Fruit fly (Drosophila melanogaster) whole organism, embryonic: ENCODE data around the gene CG15330.
A peak's percentile ranks its signal among the peaks of the same experiment; 100 is the strongest.

ENCODE experiments used
- ATbp ChIP-seq: fragments of 200-800 bp; sonication (Bioruptor generic); optimal IDR thresholded peaks from 2 replicates; lab custom pipeline; 2017; ENCODE audit warnings: missing biosample characterization, mild to moderate bottlenecking, missing genetic modification characterization, missing genetic modification reagents
- Aef1 ChIP-seq: fragments of 200-800 bp; sonication (Bioruptor generic); IDR thresholded peaks from 3 replicates; pipeline ENCODE4 v1.3.6; 2022; ENCODE audit warnings: missing biosample characterization, missing genetic modification characterization
- Antp ChIP-seq: fragments of 200-800 bp; sonication (Bioruptor generic); optimal IDR thresholded peaks from 3 replicates; lab custom pipeline; 2016; ENCODE audit warnings: missing biosample characterization, missing genetic modification characterization
- Bteb2 ChIP-seq: fragments of 200-800 bp; sonication (Bioruptor generic); optimal IDR thresholded peaks from 2 replicates; lab custom pipeline; 2016; ENCODE audit warnings: missing biosample characterization, missing genetic modification characterization
- CG11247 ChIP-seq: fragments of 200-800 bp; sonication (Bioruptor generic); IDR thresholded peaks from 2 replicates; pipeline ENCODE4 v1.3.6; 2022; ENCODE audit warnings: missing biosample characterization, missing genetic modification characterization
- CG12071 ChIP-seq: fragments of 200-800 bp; sonication (Bioruptor generic); optimal IDR thresholded peaks from 3 replicates; lab custom pipeline; 2018; ENCODE audit warnings: missing biosample characterization, mild to moderate bottlenecking, missing genetic modification characterization
- CG12299 ChIP-seq: fragments of 200-800 bp; sonication (Bioruptor generic); optimal IDR thresholded peaks from 2 replicates; lab custom pipeline; 2018; ENCODE audit warnings: missing biosample characterization, mild to moderate bottlenecking, missing genetic modification characterization
- CG13287 ChIP-seq: fragments of 200-800 bp; sonication (Bioruptor generic); IDR thresholded peaks from 2 replicates; pipeline ENCODE4 v1.3.6; 2022; ENCODE audit warnings: missing biosample characterization, missing genetic modification characterization; ENCODE audit not compliant: partially characterized antibody
- CG17612 ChIP-seq: fragments of 200-800 bp; sonication (Bioruptor generic); IDR thresholded peaks from 2 replicates; pipeline ENCODE4 v1.3.6; 2022; ENCODE audit warnings: missing biosample characterization, missing genetic modification characterization
- CG30020 ChIP-seq: fragments of 200-800 bp; optimal IDR thresholded peaks from 2 replicates; lab custom pipeline; 2019; ENCODE audit warnings: missing biosample characterization, mild to moderate bottlenecking, missing genetic modification characterization, moderate library complexity
- CG31441 ChIP-seq: fragments of 200-800 bp; sonication (Bioruptor generic); IDR thresholded peaks from 2 replicates; pipeline ENCODE4 v1.3.6; 2022; ENCODE audit warnings: missing biosample characterization, missing genetic modification characterization
- CG3281 ChIP-seq: fragments of 200-800 bp; sonication (Bioruptor generic); optimal IDR thresholded peaks from 3 replicates; lab custom pipeline; 2017; ENCODE audit warnings: missing biosample characterization, mild to moderate bottlenecking, missing genetic modification characterization
- CG34224 ChIP-seq: fragments of 200-800 bp; sonication (Bioruptor generic); IDR thresholded peaks from 3 replicates; pipeline ENCODE4 v1.3.6; 2022; ENCODE audit warnings: missing biosample characterization, missing genetic modification characterization; ENCODE audit not compliant: partially characterized antibody
- CG4360 ChIP-seq: fragments of 200-800 bp; sonication (Bioruptor generic); IDR thresholded peaks from 2 replicates; pipeline ENCODE4 v1.3.6; 2022; ENCODE audit warnings: missing biosample characterization, missing genetic modification characterization
- CG43689 ChIP-seq: fragments of 200-800 bp; sonication (Bioruptor generic); IDR thresholded peaks from 2 replicates; pipeline ENCODE4 v1.3.6; 2022; ENCODE audit warnings: missing biosample characterization, missing genetic modification characterization
- CG6683 ChIP-seq: fragments of 200-800 bp; sonication (Bioruptor generic); optimal IDR thresholded peaks from 2 replicates; lab custom pipeline; 2017; ENCODE audit warnings: missing biosample characterization, mild to moderate bottlenecking, missing genetic modification characterization, missing genetic modification reagents
- CG8089 ChIP-seq: fragments of 200-800 bp; sonication (Bioruptor generic); optimal IDR thresholded peaks from 3 replicates; lab custom pipeline; 2016; ENCODE audit warnings: missing biosample characterization, missing genetic modification characterization
- CG8281 ChIP-seq: fragments of 200-800 bp; sonication (Bioruptor generic); optimal IDR thresholded peaks from 2 replicates; lab custom pipeline; 2018; ENCODE audit warnings: missing biosample characterization, mild to moderate bottlenecking, missing genetic modification characterization, moderate library complexity
- CG8359 ChIP-seq: fragments of 200-800 bp; sonication (Bioruptor generic); optimal IDR thresholded peaks from 2 replicates; lab custom pipeline; 2017; ENCODE audit warnings: missing biosample characterization, mild to moderate bottlenecking, missing genetic modification characterization, borderline replicate concordance
- CG8765 ChIP-seq: fragments of 200-800 bp; sonication (Bioruptor generic); IDR thresholded peaks from 2 replicates; pipeline ENCODE4 v1.3.6; 2022; ENCODE audit warnings: missing biosample characterization, missing genetic modification characterization
- CG9609 ChIP-seq: fragments of 200-800 bp; sonication (Bioruptor generic); optimal IDR thresholded peaks from 3 replicates; lab custom pipeline; 2016; ENCODE audit warnings: missing biosample characterization, missing genetic modification characterization
- CG9876 ChIP-seq: fragments of 200-800 bp; sonication (Bioruptor generic); optimal IDR thresholded peaks from 2 replicates; lab custom pipeline; 2016; ENCODE audit warnings: missing biosample characterization, missing genetic modification characterization
- D19B ChIP-seq: fragments of 200-800 bp; sonication (Bioruptor generic); optimal IDR thresholded peaks from 2 replicates; lab custom pipeline; 2017; ENCODE audit warnings: missing biosample characterization, mild to moderate bottlenecking, missing genetic modification characterization
- Dad ChIP-seq: fragments of 200-800 bp; sonication (Bioruptor generic); optimal IDR thresholded peaks from 3 replicates; lab custom pipeline; 2016; ENCODE audit warnings: missing biosample characterization, missing genetic modification characterization
- Dp ChIP-seq: fragments of 200-800 bp; sonication (Bioruptor generic); optimal IDR thresholded peaks from 2 replicates; lab custom pipeline; 2018; ENCODE audit warnings: missing biosample characterization, mild to moderate bottlenecking, missing genetic modification characterization, moderate library complexity
- HLH4C ChIP-seq: fragments of 200-800 bp; sonication (Bioruptor generic); IDR thresholded peaks from 3 replicates; pipeline ENCODE4 v1.3.6; 2022; ENCODE audit warnings: missing biosample characterization, missing genetic modification characterization; ENCODE audit not compliant: partially characterized antibody
- Hmx ChIP-seq: fragments of 200-800 bp; sonication (Bioruptor generic); optimal IDR thresholded peaks from 2 replicates; lab custom pipeline; 2016; ENCODE audit warnings: missing biosample characterization, missing genetic modification characterization
- Jarid2 ChIP-seq: fragments of 200-800 bp; sonication (Bioruptor generic); optimal IDR thresholded peaks from 3 replicates; lab custom pipeline; 2017; ENCODE audit warnings: mild to moderate bottlenecking, missing biosample characterization, missing genetic modification reagents, missing genetic modification characterization
- Med ChIP-seq: fragments of 200-800 bp; sonication (Bioruptor generic); peaks from one replicate; lab custom pipeline; 2016; ENCODE audit warnings: missing biosample characterization, missing genetic modification characterization, mild to moderate bottlenecking, inconsistent platforms, moderate library complexity
- Nf-YA ChIP-seq: fragments of 200-800 bp; sonication (Bioruptor generic); IDR thresholded peaks from 2 replicates; pipeline ENCODE4 v1.3.6; 2022; ENCODE audit warnings: missing biosample characterization, missing genetic modification characterization
- Sry-δ ChIP-seq: fragments of 200-800 bp; sonication (Bioruptor generic); optimal IDR thresholded peaks from 2 replicates; lab custom pipeline; 2016; ENCODE audit warnings: missing biosample characterization, missing genetic modification characterization
- Ssrp ChIP-seq: fragments of 200-800 bp; sonication (Bioruptor generic); optimal IDR thresholded peaks from 2 replicates; lab custom pipeline; 2018; ENCODE audit warnings: missing biosample characterization, mild to moderate bottlenecking, missing genetic modification characterization, moderate library complexity
- Xrp1 ChIP-seq: fragments of 200-800 bp; sonication (Bioruptor generic); IDR thresholded peaks from 2 replicates; pipeline ENCODE4 v1.3.6; 2022; ENCODE audit warnings: missing biosample characterization, missing genetic modification characterization
- amos ChIP-seq: fragments of 200-800 bp; sonication (Bioruptor generic); IDR thresholded peaks from 2 replicates; pipeline ENCODE4 v1.3.6; 2022; ENCODE audit warnings: missing biosample characterization, missing genetic modification characterization; ENCODE audit not compliant: partially characterized antibody
- cg ChIP-seq: fragments of 200-800 bp; sonication (Bioruptor generic); optimal IDR thresholded peaks from 3 replicates; lab custom pipeline; 2019; ENCODE audit warnings: missing biosample characterization, mild to moderate bottlenecking, missing genetic modification characterization, moderate library complexity
- danr ChIP-seq: fragments of 200-800 bp; sonication (Bioruptor generic); IDR thresholded peaks from 2 replicates; pipeline ENCODE4 v1.3.6; 2022; ENCODE audit warnings: missing biosample characterization, missing genetic modification characterization
- ems ChIP-seq: fragments of 200-800 bp; sonication (Bioruptor generic); optimal IDR thresholded peaks from 3 replicates; lab custom pipeline; 2016; ENCODE audit warnings: missing biosample characterization, missing genetic modification characterization
- esg ChIP-seq: fragments of 200-800 bp; sonication (Bioruptor generic); conservative IDR thresholded peaks from 2 replicates; pipeline ENCODE4 v1.3.6; 2022; ENCODE audit warnings: missing biosample characterization, missing genetic modification characterization
- fd64A ChIP-seq: fragments of 200-800 bp; sonication (Bioruptor generic); optimal IDR thresholded peaks from 3 replicates; lab custom pipeline; 2018; ENCODE audit warnings: missing biosample characterization, mild to moderate bottlenecking, missing genetic modification characterization
- klu ChIP-seq: fragments of 200-800 bp; sonication (Bioruptor generic); IDR thresholded peaks from 2 replicates; pipeline ENCODE4 v1.3.6; 2022; ENCODE audit warnings: missing biosample characterization, missing genetic modification characterization
- luna ChIP-seq: fragments of 200-800 bp; sonication (Bioruptor generic); optimal IDR thresholded peaks from 2 replicates; lab custom pipeline; 2016; ENCODE audit warnings: missing biosample characterization, missing genetic modification characterization
- pum ChIP-seq: fragments of 200-800 bp; sonication (Bioruptor generic); optimal IDR thresholded peaks from 2 replicates; lab custom pipeline; 2016; ENCODE audit warnings: missing biosample characterization, missing genetic modification characterization
- rib ChIP-seq: fragments of 200-800 bp; sonication (Bioruptor generic); IDR thresholded peaks from 2 replicates; pipeline ENCODE4 v1.3.6; 2022; ENCODE audit warnings: missing biosample characterization, missing genetic modification characterization
- scrt ChIP-seq: fragments of 200-800 bp; sonication (Bioruptor generic); optimal IDR thresholded peaks from 2 replicates; lab custom pipeline; 2018; ENCODE audit warnings: missing biosample characterization, mild to moderate bottlenecking, missing genetic modification characterization, moderate library complexity
- sd ChIP-seq: fragments of 200-800 bp; sonication (Bioruptor generic); optimal IDR thresholded peaks from 3 replicates; lab custom pipeline; 2018; ENCODE audit warnings: missing biosample characterization, mild to moderate bottlenecking, missing genetic modification characterization, moderate library complexity
- sisA ChIP-seq: fragments of 200-800 bp; sonication (Bioruptor generic); IDR thresholded peaks from 2 replicates; pipeline ENCODE4 v1.3.6; 2022; ENCODE audit warnings: missing biosample characterization, missing genetic modification characterization
- slou ChIP-seq: fragments of 200-800 bp; sonication (Bioruptor generic); optimal IDR thresholded peaks from 3 replicates; lab custom pipeline; 2016; ENCODE audit warnings: missing biosample characterization, missing genetic modification characterization
- slp2 ChIP-seq: fragments of 200-800 bp; sonication (Bioruptor generic); optimal IDR thresholded peaks from 2 replicates; lab custom pipeline; 2016; ENCODE audit warnings: missing biosample characterization, missing genetic modification characterization
- sqz ChIP-seq: fragments of 200-800 bp; sonication (Bioruptor generic); optimal IDR thresholded peaks from 3 replicates; lab custom pipeline; 2018; ENCODE audit warnings: missing biosample characterization, mild to moderate bottlenecking, missing genetic modification characterization
- trh ChIP-seq: fragments of 200-800 bp; sonication (Bioruptor generic); optimal IDR thresholded peaks from 2 replicates; lab custom pipeline; 2016; ENCODE audit warnings: missing biosample characterization, missing genetic modification characterization

CG15330 gene

DNA sequence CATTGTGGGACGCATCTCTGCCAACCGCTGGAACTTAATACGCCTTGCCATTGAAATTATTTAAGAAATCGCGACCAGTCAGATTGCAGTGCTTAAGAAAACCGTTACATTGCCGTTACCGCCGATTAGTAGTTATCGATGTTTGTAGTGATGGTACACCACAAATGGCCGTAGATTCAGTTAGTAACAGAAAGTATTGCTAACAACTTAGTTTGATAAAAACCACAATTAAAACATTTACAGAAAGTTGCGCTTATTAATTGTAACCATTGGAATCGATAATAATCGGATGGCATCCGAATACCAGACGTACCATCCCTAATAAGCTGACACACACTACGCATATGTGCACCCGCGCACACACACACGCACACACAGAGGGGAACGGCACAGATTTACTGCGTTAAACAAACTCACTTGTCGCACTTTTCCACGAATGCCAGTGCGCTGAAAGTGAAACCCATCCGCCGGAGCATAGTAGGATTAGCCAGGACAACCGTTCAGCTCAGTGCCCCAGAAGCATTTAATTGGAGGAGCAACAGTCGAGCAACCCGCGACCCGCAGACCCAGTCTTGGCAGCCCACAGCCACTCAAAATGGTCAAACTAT, 35.7 kb upstream of the CG15330 start, which contains the start of the genes hdm and Ykt6:
Gene hdm, minus strand, starts transcription at position 51 of the 608 bp plus-strand sequence.
Gene Ykt6, plus strand, starts transcription at position 329 of the 608 bp plus-strand sequence.
- TF ChIP-seq sqz (GFP tag; lab: Kevin White, UChicago) (no peak), Dad (GFP tag; lab: Kevin White, UChicago) (peak; percentile 72), Dp (GFP tag; lab: Kevin White, UChicago) (peak; percentile 70), Jarid2 (no peak), sd (tag; lab: Kevin White, UChicago) (no peak), Aef1 (GFP tag; lab: Robert Waterston, UW) (peak; percentile 72; the same call in 2 of the 3 replicates), CG12299 (peak; percentile 59), CG13287 (GFP tag; lab: Robert Waterston, UW) (peak; percentile 98), ems (GFP tag; lab: Kevin White, UChicago) (peak; percentile 74), CG4360 (GFP tag; lab: Robert Waterston, UW) (peak; percentile 44), CG11247 (peak; percentile 86), scrt (peak; percentile 29), Sry-δ (GFP tag; lab: Kevin White, UChicago) (peak; percentile 98), amos (GFP tag; lab: Robert Waterston, UW) (peak; percentile 93), luna (peak; percentile 38), CG3281 (GFP tag; lab: Kevin White, UChicago) (peak; percentile 64), pum (peak; percentile 80), Antp (GFP tag; lab: Kevin White, UChicago) (peak; percentile 88), CG8359 (GFP tag; lab: Kevin White, UChicago) (peak; percentile 30), esg (GFP tag; lab: Robert Waterston, UW) (peak; percentile 65), Nf-YA (GFP tag; lab: Robert Waterston, UW) (peak; percentile 58; the same call in 1 of the 2 replicates), Ssrp (tag; lab: Kevin White, UChicago) (peak; percentile 53), cg (GFP tag; lab: Kevin White, UChicago) (peak; percentile 82), sisA (peak; percentile 71), CG43689 (GFP tag; lab: Robert Waterston, UW) (no peak), slou (GFP tag; lab: Kevin White, UChicago) (peak; percentile 64), Hmx (GFP tag; lab: Kevin White, UChicago) (peak; percentile 45), CG8089 (GFP tag; lab: Kevin White, UChicago) (peak; percentile 41), CG8281 (tag; lab: Kevin White, UChicago) (no peak), slp2 (peak; percentile 67), CG12071 (GFP tag; lab: Kevin White, UChicago) (no peak), CG8765 (GFP tag; lab: Robert Waterston, UW) (peak; percentile 80), fd64A (GFP tag; lab: Kevin White, UChicago) (no peak), D19B (peak; percentile 31), CG31441 (GFP tag; lab: Robert Waterston, UW) (no peak; the same call in 1 of the 2 replicates), CG30020 (tag; lab: Kevin White, UChicago) (peak; percentile 44), CG6683 (peak; percentile 7), CG9609 (peak; percentile 84), klu (GFP tag; lab: Robert Waterston, UW) (no peak), HLH4C (peak; percentile 95), danr (peak; percentile 71; the same call in 1 of the 2 replicates), Med (GFP tag; lab: Kevin White, UChicago) (peak; percentile 97), CG9876 (GFP tag; lab: Kevin White, UChicago) (peak; percentile 37), ATbp (GFP tag; lab: Kevin White, UChicago) (no peak), rib (GFP tag; lab: Robert Waterston, UW) (peak; percentile 78; the same call in 1 of the 2 replicates), CG34224 (GFP tag; lab: Robert Waterston, UW) (peak; percentile 99), Bteb2 (peak; percentile 65), trh (GFP tag; lab: Kevin White, UChicago) (peak; percentile 34), CG17612 (peak; percentile 62), Xrp1 (GFP tag; lab: Robert Waterston, UW) (peak; percentile 86)
